ENCODE assay signal across 2 fruit fly cellular contexts in the genomic region with DNA sequence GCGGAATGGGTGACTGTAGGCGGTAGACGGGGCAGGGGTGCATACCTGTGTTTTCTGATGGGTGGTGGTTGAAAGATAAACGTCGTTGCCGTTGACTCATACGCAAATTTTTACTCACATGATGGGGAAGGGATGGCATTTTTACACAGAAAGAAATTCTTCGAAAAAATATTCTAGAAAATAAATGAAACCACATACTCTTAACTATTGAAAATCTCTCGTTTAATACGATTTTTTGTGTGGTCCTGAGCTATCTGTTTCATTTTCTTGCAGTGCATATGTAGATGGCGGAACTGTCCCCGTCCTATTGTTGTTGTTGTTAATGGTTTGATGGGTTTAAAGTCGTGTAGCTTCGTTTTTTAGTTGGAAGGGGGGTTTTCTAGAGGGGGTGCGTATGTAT.
TF ChIP-seq lines count a peak whose summit lies in the region.

No protein-coding gene starts in this region.

TF ChIP-seq in whole organism, embryonic, 481 proteins besides CTCF, POLR2A, EP300 and RAD21 (continued from another document and continues in another):
- TF ChIP-seq Rfx (GFP tag; IDR thresholded peaks at IDR 0.05; lab: Robert Waterston, UW) (peak; percentile 51), CG1792 (GFP tag; optimal IDR thresholded peaks at IDR 0.05; lab: Kevin White, UChicago) (no peak), phol (tag; optimal IDR thresholded peaks at IDR 0.05; lab: Kevin White, UChicago) (peak; percentile 17), Hr51 (GFP tag; optimal IDR thresholded peaks at IDR 0.05; lab: Kevin White, UChicago) (peak in 1 of 2 experiments; percentile 44), row (GFP tag; IDR thresholded peaks at IDR 0.05; lab: Robert Waterston, UW) (peak; percentile 68), klu (GFP tag; IDR thresholded peaks at IDR 0.05; lab: Robert Waterston, UW) (0 out of 2 replicates have a peak, but pooled peaks have one; percentile 14), Hand (GFP tag; optimal IDR thresholded peaks at IDR 0.05; lab: Kevin White, UChicago) (peak; percentile 3), lov (optimal IDR thresholded peaks at IDR 0.05; lab: Kevin White, UChicago) (no peak), lov (GFP tag; IDR thresholded peaks at IDR 0.05; lab: Robert Waterston, UW) (0 out of 3 replicates have a peak, but pooled peaks have one; percentile 49), CG30403 (GFP tag; optimal IDR thresholded peaks at IDR 0.05; lab: Kevin White, UChicago) (peak; percentile 22), CG32767 (GFP tag; IDR thresholded peaks at IDR 0.05; lab: Robert Waterston, UW) (0 out of 2 replicates have a peak, but pooled peaks have one; percentile 13), unpg (GFP tag; optimal IDR thresholded peaks at IDR 0.05; lab: Kevin White, UChicago) (peak; percentile 11), sim (GFP tag; IDR thresholded peaks at IDR 0.05; lab: Robert Waterston, UW) (no peak), CG11504 (tag; optimal IDR thresholded peaks at IDR 0.05; lab: Kevin White, UChicago) (peak; percentile 49), CG4707 (GFP tag; optimal IDR thresholded peaks at IDR 0.05; lab: Kevin White, UChicago) (no peak), H2.0 (GFP tag; IDR thresholded peaks at IDR 0.05; lab: Robert Waterston, UW) (peak; percentile 34; the same call in 1 of the 2 replicates), CG11398 (GFP tag; optimal IDR thresholded peaks at IDR 0.05; lab: Kevin White, UChicago) (no peak), gem (tag; optimal IDR thresholded peaks at IDR 0.05; lab: Kevin White, UChicago) (peak; percentile 46), CG18262 (tag; optimal IDR thresholded peaks at IDR 0.05; lab: Kevin White, UChicago) (peak; percentile 20), gcm (GFP tag; optimal IDR thresholded peaks at IDR 0.05; lab: Kevin White, UChicago) (no peak), ato (GFP tag; IDR thresholded peaks at IDR 0.05; lab: Robert Waterston, UW; ENCODE audit: partially characterized antibody) (no peak), ATbp (GFP tag; optimal IDR thresholded peaks at IDR 0.05; lab: Kevin White, UChicago) (peak; percentile 16), CG17328 (GFP tag; IDR thresholded peaks at IDR 0.05; lab: Robert Waterston, UW) (0 out of 2 replicates have a peak, but pooled peaks have one; percentile 21), CG32772 (GFP tag; IDR thresholded peaks at IDR 0.05; lab: Robert Waterston, UW) (0 out of 2 replicates have a peak, but pooled peaks have one; percentile 31), danr (GFP tag; IDR thresholded peaks at IDR 0.05; lab: Robert Waterston, UW) (no peak), CG15011 (GFP tag; optimal IDR thresholded peaks at IDR 0.05; lab: Kevin White, UChicago) (no peak), Meics (GFP tag; optimal IDR thresholded peaks at IDR 0.05; lab: Kevin White, UChicago) (peak; percentile 25), CG17359 (tag; optimal IDR thresholded peaks at IDR 0.05; lab: Kevin White, UChicago) (peak; percentile 34), Blimp-1 (GFP tag; optimal IDR thresholded peaks at IDR 0.05; lab: Kevin White, UChicago) (peak; percentile 20), CG5180 (GFP tag; optimal IDR thresholded peaks at IDR 0.05; lab: Kevin White, UChicago) (no peak), CG3838 (GFP tag; optimal IDR thresholded peaks at IDR 0.05; lab: Kevin White, UChicago) (no peak), CG14441 (GFP tag; IDR thresholded peaks at IDR 0.05; lab: Robert Waterston, UW) (peak; percentile 59), grau (tag; optimal IDR thresholded peaks at IDR 0.05; lab: Kevin White, UChicago) (peak; percentile 30), CG10979 (tag; optimal IDR thresholded peaks at IDR 0.05; lab: Kevin White, UChicago) (peak; percentile 19), Sox100B (GFP tag; optimal IDR thresholded peaks at IDR 0.05; lab: Kevin White, UChicago) (no peak), CG7556 (GFP tag; optimal IDR thresholded peaks at IDR 0.05; lab: Kevin White, UChicago) (peak; percentile 12), bbx (GFP tag; IDR thresholded peaks at IDR 0.05; lab: Robert Waterston, UW; ENCODE audit: partially characterized antibody) (no peak), crp (GFP tag; optimal IDR thresholded peaks at IDR 0.05; lab: Kevin White, UChicago) (no peak), Opbp (GFP tag; IDR thresholded peaks at IDR 0.05; lab: Robert Waterston, UW; ENCODE audit: partially characterized antibody) (no peak), pnt (GFP tag; optimal IDR thresholded peaks at IDR 0.05; lab: Kevin White, UChicago) (peak; percentile 11), D (optimal IDR thresholded peaks at IDR 0.05; lab: Kevin White, UChicago) (no peak), D (GFP tag; optimal IDR thresholded peaks at IDR 0.05; lab: Kevin White, UChicago) (no peak), tin (GFP tag; optimal IDR thresholded peaks at IDR 0.05; lab: Kevin White, UChicago) (peak; percentile 0), lmd (GFP tag; IDR thresholded peaks at IDR 0.05; lab: Robert Waterston, UW) (peak; percentile 43; the same call in 1 of the 2 replicates), CG18599 (GFP tag; optimal IDR thresholded peaks at IDR 0.05; lab: Kevin White, UChicago) (peak; percentile 49), CG32532 (GFP tag; IDR thresholded peaks at IDR 0.05; lab: Robert Waterston, UW) (peak; percentile 59), zfh1 (GFP tag; IDR thresholded peaks at IDR 0.05; lab: Robert Waterston, UW) (0 out of 3 replicates have a peak, but pooled peaks have one; percentile 33), Deaf1 (tag; optimal IDR thresholded peaks at IDR 0.05; lab: Kevin White, UChicago) (no peak), CG4730 (GFP tag; IDR thresholded peaks at IDR 0.05; lab: Robert Waterston, UW) (peak; percentile 31; the same call in 1 of the 2 replicates), CG1603 (tag; optimal IDR thresholded peaks at IDR 0.05; lab: Kevin White, UChicago) (peak; percentile 28), eve (GFP tag; optimal IDR thresholded peaks at IDR 0.05; lab: Kevin White, UChicago) (peak in 1 of 2 experiments; percentile 27), CG43689 (GFP tag; IDR thresholded peaks at IDR 0.05; lab: Robert Waterston, UW) (no peak), Oli (tag; optimal IDR thresholded peaks at IDR 0.05; lab: Kevin White, UChicago) (peak; percentile 21), CG17385 (GFP tag; optimal IDR thresholded peaks at IDR 0.05; lab: Kevin White, UChicago) (peak; percentile 20), caup (GFP tag; optimal IDR thresholded peaks at IDR 0.05; lab: Kevin White, UChicago; ENCODE audit: severe bottlenecking) (peak; percentile 12), Dek (tag; optimal IDR thresholded peaks at IDR 0.05; lab: Kevin White, UChicago) (no peak), Pdp1 (GFP tag; optimal IDR thresholded peaks at IDR 0.05; lab: Kevin White, UChicago) (peak in 1 of 2 experiments; percentile 2), Hmx (GFP tag; optimal IDR thresholded peaks at IDR 0.05; lab: Kevin White, UChicago) (no peak), E2f1 (GFP tag; IDR thresholded peaks at IDR 0.05; lab: Robert Waterston, UW) (peak; percentile 18; the same call in 1 of the 2 replicates), maf-S (GFP tag; optimal IDR thresholded peaks at IDR 0.05; lab: Kevin White, UChicago) (no peak), ssp (GFP tag; IDR thresholded peaks at IDR 0.05; lab: Robert Waterston, UW) (peak; percentile 23; the same call in 1 of the 2 replicates)

TF ChIP-seq in whole organism, prepupa, 60 proteins besides CTCF, POLR2A, EP300 and RAD21 (continued from another document):
- peak; percentile 21 for TF ChIP-seq OdsH (GFP tag; optimal IDR thresholded peaks at IDR 0.05; lab: Kevin White, UChicago)
- TF ChIP-seq CG6808 (GFP tag; optimal IDR thresholded peaks at IDR 0.05; lab: Kevin White, UChicago): no peak
- TF ChIP-seq CG32006 (GFP tag; optimal IDR thresholded peaks at IDR 0.05; lab: Kevin White, UChicago): peak; percentile 10
- TF ChIP-seq CG11762 (GFP tag; optimal IDR thresholded peaks at IDR 0.05; lab: Kevin White, UChicago; ENCODE audit: insufficient read depth): no peak
- no peak for TF ChIP-seq CG34406 (GFP tag; optimal IDR thresholded peaks at IDR 0.05; lab: Kevin White, UChicago)
- no peak for TF ChIP-seq dsx (GFP tag; optimal IDR thresholded peaks at IDR 0.05; lab: Kevin White, UChicago; ENCODE audit: poor library complexity, severe bottlenecking)
- peak; percentile 6 for TF ChIP-seq lz (GFP tag; optimal IDR thresholded peaks at IDR 0.05; lab: Kevin White, UChicago)
- no peak for TF ChIP-seq dac (GFP tag; optimal IDR thresholded peaks at IDR 0.05; lab: Kevin White, UChicago)
- TF ChIP-seq acj6 (GFP tag; optimal IDR thresholded peaks at IDR 0.05; lab: Kevin White, UChicago): peak; percentile 22
- no peak for TF ChIP-seq Blimp-1 (GFP tag; optimal IDR thresholded peaks at IDR 0.05; lab: Kevin White, UChicago)
- peak; percentile 23 for TF ChIP-seq CG10631 (GFP tag; optimal IDR thresholded peaks at IDR 0.05; lab: Kevin White, UChicago)
- peak; percentile 17 for TF ChIP-seq achi (GFP tag; optimal IDR thresholded peaks at IDR 0.05; lab: Kevin White, UChicago)
- TF ChIP-seq Gug (GFP tag; IDR thresholded peaks at IDR 0.05; lab: Robert Waterston, UW): no peak; the same call in 1 of the 2 replicates
- TF ChIP-seq Hr39 (GFP tag; optimal IDR thresholded peaks at IDR 0.05; lab: Kevin White, UChicago): peak; percentile 36
- TF ChIP-seq Eip75B (GFP tag; optimal IDR thresholded peaks at IDR 0.05; lab: Kevin White, UChicago): peak; percentile 6
- no peak for TF ChIP-seq Ets21C (GFP tag; optimal IDR thresholded peaks at IDR 0.05; lab: Kevin White, UChicago)
- no peak for TF ChIP-seq CG1621 (tag; optimal IDR thresholded peaks at IDR 0.05; lab: Kevin White, UChicago)
- TF ChIP-seq Sox102F (GFP tag; optimal IDR thresholded peaks at IDR 0.05; lab: Kevin White, UChicago): peak; percentile 27
- TF ChIP-seq fd85E (GFP tag; optimal IDR thresholded peaks at IDR 0.05; lab: Kevin White, UChicago): no peak
- peak; percentile 8 for TF ChIP-seq Smox (GFP tag; optimal IDR thresholded peaks at IDR 0.05; lab: Kevin White, UChicago)
- TF ChIP-seq Eip78C (GFP tag; lab: Kevin White, UChicago): peak; percentile 66
- TF ChIP-seq pdm3 (GFP tag; optimal IDR thresholded peaks at IDR 0.05; lab: Kevin White, UChicago): peak; percentile 16
- TF ChIP-seq Eip93F (GFP tag; optimal IDR thresholded peaks at IDR 0.05; lab: Kevin White, UChicago): no peak
- TF ChIP-seq salr (GFP tag; optimal IDR thresholded peaks at IDR 0.05; lab: Kevin White, UChicago): no peak
- no peak for TF ChIP-seq Hr38 (GFP tag; optimal IDR thresholded peaks at IDR 0.05; lab: Kevin White, UChicago)
- TF ChIP-seq cyc (GFP tag; optimal IDR thresholded peaks at IDR 0.05; lab: Kevin White, UChicago): peak; percentile 36
- TF ChIP-seq Met (GFP tag; optimal IDR thresholded peaks at IDR 0.05; lab: Kevin White, UChicago): peak; percentile 35
- TF ChIP-seq CG7368 (GFP tag; optimal IDR thresholded peaks at IDR 0.05; lab: Kevin White, UChicago): peak; percentile 29
- no peak for TF ChIP-seq CG15336 (GFP tag; IDR thresholded peaks at IDR 0.05; lab: Robert Waterston, UW)
- no peak for TF ChIP-seq CG8119 (GFP tag; IDR thresholded peaks at IDR 0.05; lab: Robert Waterston, UW)
- no peak for TF ChIP-seq vri (GFP tag; optimal IDR thresholded peaks at IDR 0.05; lab: Kevin White, UChicago)
- no peak for TF ChIP-seq CG6854 (GFP tag; optimal IDR thresholded peaks at IDR 0.05; lab: Kevin White, UChicago)
- no peak for TF ChIP-seq CG8319 (GFP tag; optimal IDR thresholded peaks at IDR 0.05; lab: Kevin White, UChicago)
- TF ChIP-seq CG3032 (tag; optimal IDR thresholded peaks at IDR 0.05; lab: Kevin White, UChicago): peak; percentile 18
- TF ChIP-seq CG11902 (GFP tag; optimal IDR thresholded peaks at IDR 0.05; lab: Kevin White, UChicago): no peak
- TF ChIP-seq CG16779 (tag; optimal IDR thresholded peaks at IDR 0.05; lab: Kevin White, UChicago): no peak
- peak; percentile 53; the same call in 2 of the 3 replicates for TF ChIP-seq CG6163 (GFP tag; IDR thresholded peaks at IDR 0.05; lab: Robert Waterston, UW)
